Worm (Caenorhabditis elegans) whole organism, young adult: ENCODE results near the gene R04F11.5.

Experiments used
- K11D2.4 ChIP-seq: fragments of 200-800 bp; sonication (Bioruptor generic); IDR thresholded peaks from 2 replicates; pipeline ENCODE4 v1.3.6; 2022; ENCODE audit warnings: missing genetic modification reagents, missing genetic modification characterization, missing compliant biosample characterization
- Y95B8A.8 ChIP-seq: fragments of 200-800 bp; sonication (Bioruptor generic); IDR thresholded peaks from 2 replicates; pipeline ENCODE4 v1.3.6; 2022; ENCODE audit warnings: missing genetic modification reagents, missing genetic modification characterization, missing compliant biosample characterization
- chd-7 ChIP-seq: sonication (generic microtip); optimal IDR thresholded peaks from 2 replicates; lab custom pipeline; 2016; ENCODE audit warnings: mild to moderate bottlenecking, missing genetic modification characterization, moderate library complexity, missing compliant biosample characterization
- efl-1 ChIP-seq: fragments of 150-350 bp; optimal IDR thresholded peaks from 2 replicates; lab custom pipeline; 2014; ENCODE audit warnings: missing biosample characterization, missing genetic modification reagents, missing genetic modification characterization
- egl-44 ChIP-seq: fragments of 200-800 bp; sonication (Bioruptor generic); IDR thresholded peaks from 2 replicates; pipeline ENCODE4 v1.3.6; 2022; ENCODE audit warnings: missing genetic modification reagents, missing genetic modification characterization, missing compliant biosample characterization
- madf-3 ChIP-seq: fragments of 200-800 bp; sonication (Bioruptor generic); IDR thresholded peaks from 2 replicates; pipeline ENCODE4 v1.3.6; 2022; ENCODE audit warnings: missing genetic modification reagents, missing genetic modification characterization, missing compliant biosample characterization
- snpc-4 ChIP-seq, 5 experiments: fragments of 150-350 bp in 1 of 5; sonication (generic microtip) in 4 of 5; optimal IDR thresholded peaks; 2 replicates each; lab custom pipeline; 2014 to 2018; ENCODE audit warnings: missing genetic modification characterization in 5 of 5, missing biosample characterization in 3 of 5, antibody characterized with exemption in 2 of 5, mild to moderate bottlenecking in 2 of 5, missing compliant biosample characterization in 2 of 5, missing genotype in 2 of 5, moderate library complexity in 2 of 5, missing genetic modification reagents in 1 of 5
- ztf-28 ChIP-seq: fragments of 200-800 bp; sonication (Bioruptor generic); IDR thresholded peaks from 2 replicates; pipeline ENCODE4 v1.3.6; 2022; ENCODE audit warnings: missing genetic modification reagents, missing genetic modification characterization, missing compliant biosample characterization

ce11 chrV:12276946-12277345 lies 40.9 kb downstream of the R04F11.5 start, which contains the start of gene bnc-1:
- no peak for TF ChIP-seq efl-1 (GFP tag; lab: Kevin White, UChicago)
- no peak for TF ChIP-seq chd-7 (tag; lab: Kevin White, UChicago)
- TF ChIP-seq snpc-4 (GFP tag; optimal IDR thresholded peaks at IDR 0.05; lab: Kevin White, UChicago) = no peak
- no peak for TF ChIP-seq snpc-4 (tag; optimal IDR thresholded peaks at IDR 0.05; lab: Kevin White, UChicago)
- TF ChIP-seq madf-3 (GFP tag; lab: Robert Waterston, UW) = no peak
- TF ChIP-seq Y95B8A.8 = no peak
- no peak for TF ChIP-seq K11D2.4
- no peak for TF ChIP-seq ztf-28 (GFP tag; lab: Robert Waterston, UW)
- no peak for TF ChIP-seq egl-44 (GFP tag; lab: Robert Waterston, UW)
